Worm (Caenorhabditis elegans): ENCODE measurements around the gene gnrr-5.

ce11 chrV:4501974-4502373 is 47.4 kb upstream of the gnrr-5 start:
- TF ChIP-seq nhr-76 (tag; optimal IDR thresholded peaks at IDR 0.05) (no peak), unc-62 (GFP tag; optimal IDR thresholded peaks at IDR 0.05) (no peak), nhr-12 (tag; optimal IDR thresholded peaks at IDR 0.05) (no peak), mep-1 (tag; optimal IDR thresholded peaks at IDR 0.05) (no peak), nhr-237 (tag; optimal IDR thresholded peaks at IDR 0.05) (no peak)

Data from whole organism, mixed stage, embryonic.